Fruit fly (Drosophila melanogaster): Measurements from ENCODE around the gene CG4842.
A peak's percentile ranks its signal among the peaks of the same experiment; 100 is the strongest.

The CG4842 gene

DNA sequence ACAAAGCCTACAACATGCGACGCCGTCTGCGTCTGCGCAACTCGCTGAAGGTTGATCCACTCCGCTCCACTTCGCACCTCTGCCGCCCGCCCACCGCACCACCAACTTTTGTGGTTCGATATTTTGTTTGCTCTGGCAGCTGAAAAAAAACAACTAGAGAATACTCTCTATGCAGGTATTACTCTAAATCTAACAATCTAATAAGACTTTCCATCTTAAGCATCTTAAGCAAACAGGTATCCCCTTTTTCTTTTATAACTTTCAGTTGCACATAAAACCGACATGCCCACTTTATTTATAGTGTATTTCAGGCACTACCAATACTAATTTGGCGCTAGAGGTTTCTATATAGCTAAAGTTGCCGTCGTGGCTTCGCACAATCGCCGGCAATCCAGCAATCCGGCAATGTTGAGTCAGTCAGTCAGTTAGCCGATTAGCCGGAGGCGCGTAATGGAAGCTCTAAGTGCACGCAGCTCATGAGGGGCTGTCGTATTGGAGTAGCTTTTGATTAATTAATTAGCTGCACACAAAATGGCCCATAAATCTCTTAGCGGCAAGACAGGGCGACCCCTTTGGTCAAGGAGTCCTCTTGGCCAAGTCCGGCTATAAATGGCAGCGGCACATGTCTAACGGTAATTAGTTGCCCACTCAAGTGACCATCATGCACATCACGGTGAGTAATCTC lies 39.8 kb upstream of the CG4842 start, which contains the start of gene CG13058 (continued):
- peak; percentile 9 for TF ChIP-seq Met (GFP tag; optimal IDR thresholded peaks at IDR 0.05)
- TF ChIP-seq CG10631 (GFP tag; optimal IDR thresholded peaks at IDR 0.05) = peak; percentile 37
- TF ChIP-seq Smox (GFP tag; optimal IDR thresholded peaks at IDR 0.05) = no peak
- TF ChIP-seq Hr4 (GFP tag; optimal IDR thresholded peaks at IDR 0.05) = peak; percentile 85
- peak; percentile 89 for TF ChIP-seq CG8119 (GFP tag; IDR thresholded peaks at IDR 0.05)
- TF ChIP-seq CG6163 (GFP tag; IDR thresholded peaks at IDR 0.05) = 0 out of 3 replicates have a peak, but pooled peaks have one; percentile 42
- no peak for TF ChIP-seq dsx (GFP tag; optimal IDR thresholded peaks at IDR 0.05; ENCODE audit: poor library complexity, severe bottlenecking)
- no peak for TF ChIP-seq ss (GFP tag; optimal IDR thresholded peaks at IDR 0.05)
- TF ChIP-seq CG6276 (GFP tag; optimal IDR thresholded peaks at IDR 0.05) = peak; percentile 79
- TF ChIP-seq CG15336 (GFP tag; IDR thresholded peaks at IDR 0.05) = peak; percentile 93
- TF ChIP-seq topi (GFP tag; optimal IDR thresholded peaks at IDR 0.05) = no peak
- no peak for TF ChIP-seq vri (GFP tag; optimal IDR thresholded peaks at IDR 0.05)
- peak; percentile 85 for TF ChIP-seq CG32006 (GFP tag; optimal IDR thresholded peaks at IDR 0.05)
- no peak for TF ChIP-seq Eip75B (GFP tag; optimal IDR thresholded peaks at IDR 0.05)

DNA sequence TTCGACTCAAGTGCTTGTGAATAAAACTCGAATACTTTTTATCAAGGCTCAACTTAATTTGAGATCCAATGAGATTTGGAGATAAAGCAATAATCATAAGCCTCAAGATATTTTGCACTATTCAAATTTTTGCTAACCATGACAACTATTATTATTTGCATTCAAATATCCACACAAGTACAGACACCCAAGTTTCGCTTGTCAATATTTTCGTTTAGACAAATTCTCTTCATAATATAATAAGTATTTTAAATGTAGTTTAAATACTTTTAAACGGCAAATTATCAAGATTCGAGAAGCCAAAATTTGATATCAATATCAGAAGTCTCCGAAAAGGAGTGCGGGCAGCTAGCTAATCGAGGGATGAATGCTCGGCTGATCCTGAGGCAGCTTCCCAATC lies 38.7 kb upstream of the CG4842 start, which contains the start of gene CG33061:
Gene CG33061 (plus strand): TSS at position 301 of the 400 bp plus-strand sequence.
- no peak for TF ChIP-seq topi (GFP tag; optimal IDR thresholded peaks at IDR 0.05)
- no peak for TF ChIP-seq CG10669 (GFP tag; optimal IDR thresholded peaks at IDR 0.05)

- TF ChIP-seq CG8119 (GFP tag; IDR thresholded peaks at IDR 0.05) (no peak), CG3919 (GFP tag; optimal IDR thresholded peaks at IDR 0.05) (no peak), Sox14 (GFP tag; optimal IDR thresholded peaks at IDR 0.05) (no peak), Eip75B (GFP tag; optimal IDR thresholded peaks at IDR 0.05) (no peak), net (GFP tag; optimal IDR thresholded peaks at IDR 0.05) (no peak), OdsH (GFP tag; optimal IDR thresholded peaks at IDR 0.05) (no peak), dac (GFP tag; optimal IDR thresholded peaks at IDR 0.05) (no peak), Met (GFP tag; optimal IDR thresholded peaks at IDR 0.05) (no peak), Smox (GFP tag; optimal IDR thresholded peaks at IDR 0.05) (no peak), svp (GFP tag) (no peak), fkh (GFP tag; optimal IDR thresholded peaks at IDR 0.05) (no peak), Eip93F (GFP tag; optimal IDR thresholded peaks at IDR 0.05) (no peak), ss (GFP tag; optimal IDR thresholded peaks at IDR 0.05) (no peak), CG8632 (GFP tag; optimal IDR thresholded peaks at IDR 0.05) (no peak), CG7368 (GFP tag; optimal IDR thresholded peaks at IDR 0.05) (no peak)
Measured at dm6 chr3L:16330740-16331139, 37.4 kb upstream of the CG4842 start, which contains the start of gene CG33060. Gene CG33060 (plus strand): TSS chr3L:16331040.

- no peak for TF ChIP-seq Hr4 (GFP tag; optimal IDR thresholded peaks at IDR 0.05)
- no peak for TF ChIP-seq dsx (GFP tag; optimal IDR thresholded peaks at IDR 0.05; ENCODE audit: poor library complexity, severe bottlenecking)
- no peak for TF ChIP-seq CG8632 (GFP tag; optimal IDR thresholded peaks at IDR 0.05)
- no peak for TF ChIP-seq Sox15 (GFP tag; optimal IDR thresholded peaks at IDR 0.05)
- TF ChIP-seq dac (GFP tag; optimal IDR thresholded peaks at IDR 0.05) = no peak
- TF ChIP-seq CG34406 (GFP tag; optimal IDR thresholded peaks at IDR 0.05) = no peak
- no peak for TF ChIP-seq spab (GFP tag; optimal IDR thresholded peaks at IDR 0.05)
- TF ChIP-seq svp (GFP tag) = no peak
- TF ChIP-seq net (GFP tag; optimal IDR thresholded peaks at IDR 0.05) = no peak
- TF ChIP-seq fd85E (GFP tag; optimal IDR thresholded peaks at IDR 0.05) = no peak
- TF ChIP-seq vri (GFP tag; optimal IDR thresholded peaks at IDR 0.05) = no peak
- no peak for TF ChIP-seq CG6808 (GFP tag; optimal IDR thresholded peaks at IDR 0.05)
- TF ChIP-seq ss (GFP tag; optimal IDR thresholded peaks at IDR 0.05) = no peak
- TF ChIP-seq CG11902 (GFP tag; optimal IDR thresholded peaks at IDR 0.05) = no peak
- no peak for TF ChIP-seq CG3032 (tag; optimal IDR thresholded peaks at IDR 0.05)
- TF ChIP-seq Lpt (GFP tag; optimal IDR thresholded peaks at IDR 0.05) = no peak
- no peak for TF ChIP-seq OdsH (GFP tag; optimal IDR thresholded peaks at IDR 0.05)
Measured at dm6 chr3L:16331633-16332032, 36.6 kb upstream of the CG4842 start, which contains the start of gene retinin. Gene retinin (plus strand): TSS chr3L:16331933.
